Fruit fly (Drosophila melanogaster) S2 (cell line): ENCODE data around the gene CG42263.

Experiments used
- CG8478 ChIP-seq: fragments of >200 bp; optimal IDR thresholded peaks from 2 replicates; lab custom pipeline; 2018
- CTCF ChIP-seq, 2 experiments: fragments of >200 bp; optimal IDR thresholded peaks; 2 replicates each; lab custom pipeline; 2018

- TF ChIP-seq CG8478 (lab: Kevin White, UChicago) (no peak), CTCF (optimal IDR thresholded peaks at IDR 0.05; lab: Kevin White, UChicago) (peak; percentile 86 to 88)
Measured at dm6 chr3L:20004442-20004869, 48.9 kb upstream of the CG42263 start.
